Fruit fly (Drosophila melanogaster): ENCODE results near the gene jub.
A peak's percentile ranks its signal among the peaks of the same experiment; 100 is the strongest.

The jub gene

DNA sequence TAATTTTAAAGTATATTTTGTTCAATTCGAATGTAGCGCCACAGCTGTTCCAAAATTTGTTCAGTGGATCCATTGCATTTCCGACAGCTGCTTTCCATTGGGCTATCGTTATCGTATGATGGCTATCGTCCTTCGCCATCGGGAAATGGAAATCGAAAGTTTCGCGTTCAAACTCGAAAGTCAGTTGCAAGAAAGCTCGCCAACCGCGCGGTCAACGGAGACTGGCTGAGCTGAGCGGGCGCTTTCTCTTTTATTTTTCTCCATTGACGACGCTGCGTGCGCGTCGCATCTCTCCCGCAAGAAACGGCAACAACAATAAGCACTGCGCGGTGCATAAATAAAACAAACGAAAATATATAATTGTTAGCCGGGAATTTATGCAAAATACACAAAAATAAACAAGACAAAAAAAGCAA lies 46.6 kb downstream of the jub start, which contains the start of gene inaE (continued):
- 0 out of 4 replicates have a peak, but pooled peaks have one; percentile 63 for TF ChIP-seq chinmo (GFP tag; IDR thresholded peaks at IDR 0.05; ENCODE audit: partially characterized antibody)
- TF ChIP-seq CG16779 (GFP tag; IDR thresholded peaks at IDR 0.05): no peak
- no peak for TF ChIP-seq CG2875 (GFP tag; optimal IDR thresholded peaks at IDR 0.05)
- TF ChIP-seq Oli (tag; optimal IDR thresholded peaks at IDR 0.05): no peak
- no peak for TF ChIP-seq zen (tag; optimal IDR thresholded peaks at IDR 0.05)
- no peak for TF ChIP-seq bsh (GFP tag; optimal IDR thresholded peaks at IDR 0.05)
- TF ChIP-seq lov (optimal IDR thresholded peaks at IDR 0.05): no peak
- TF ChIP-seq lov (GFP tag; IDR thresholded peaks at IDR 0.05): no peak
- TF ChIP-seq hb (GFP tag; IDR thresholded peaks at IDR 0.05; ENCODE audit: partially characterized antibody): peak; percentile 29; the same call in 1 of the 3 replicates
- TF ChIP-seq Sox102F (GFP tag; optimal IDR thresholded peaks at IDR 0.05): no peak
- TF ChIP-seq CG13123 (GFP tag; optimal IDR thresholded peaks at IDR 0.05): no peak
- TF ChIP-seq CG10462 (GFP tag; optimal IDR thresholded peaks at IDR 0.05): no peak
- TF ChIP-seq toy (GFP tag; IDR thresholded peaks at IDR 0.05): no peak
- no peak for TF ChIP-seq Tbp (GFP tag; optimal IDR thresholded peaks at IDR 0.05)
- TF ChIP-seq CG4617 (GFP tag; optimal IDR thresholded peaks at IDR 0.05; ENCODE audit: borderline replicate concordance): no peak
- TF ChIP-seq cwo (GFP tag; optimal IDR thresholded peaks at IDR 0.05): no peak
- TF ChIP-seq Poxn (GFP tag; IDR thresholded peaks at IDR 0.05): no peak
- no peak for TF ChIP-seq peb (GFP tag; IDR thresholded peaks at IDR 0.05)
- no peak for TF ChIP-seq tin (GFP tag; optimal IDR thresholded peaks at IDR 0.05)
- no peak for TF ChIP-seq p53 (GFP tag; optimal IDR thresholded peaks at IDR 0.05)
- TF ChIP-seq D19A (tag; optimal IDR thresholded peaks at IDR 0.05): peak; percentile 3
- TF ChIP-seq Sry-β (GFP tag; optimal IDR thresholded peaks at IDR 0.05): no peak
- TF ChIP-seq Taf1 (GFP tag; IDR thresholded peaks at IDR 0.05): no peak
- peak; percentile 6 for TF ChIP-seq grau (tag; optimal IDR thresholded peaks at IDR 0.05)
- TF ChIP-seq CG1529 (GFP tag; optimal IDR thresholded peaks at IDR 0.05): no peak
- TF ChIP-seq esg (GFP tag; conservative IDR thresholded peaks at IDR 0.05): no peak
- no peak for TF ChIP-seq CG12299 (tag; optimal IDR thresholded peaks at IDR 0.05)
- no peak for TF ChIP-seq Fer3 (tag; optimal IDR thresholded peaks at IDR 0.05)
- no peak for TF ChIP-seq pfk (GFP tag; optimal IDR thresholded peaks at IDR 0.05)
- no peak for TF ChIP-seq CG11247 (GFP tag; IDR thresholded peaks at IDR 0.05)
- TF ChIP-seq Hr39 (optimal IDR thresholded peaks at IDR 0.05): no peak
- TF ChIP-seq Mrtf (GFP tag; IDR thresholded peaks at IDR 0.05): no peak
- no peak for TF ChIP-seq Bteb2 (GFP tag; optimal IDR thresholded peaks at IDR 0.05)
- TF ChIP-seq rib (GFP tag; IDR thresholded peaks at IDR 0.05): peak; percentile 60
- TF ChIP-seq lmd (GFP tag; IDR thresholded peaks at IDR 0.05): no peak
- TF ChIP-seq nerfin-2 (GFP tag; IDR thresholded peaks at IDR 0.05; ENCODE audit: partially characterized antibody): peak; percentile 73
- TF ChIP-seq Adf1 (GFP tag; IDR thresholded peaks at IDR 0.05): no peak
- TF ChIP-seq MESR4 (GFP tag; optimal IDR thresholded peaks at IDR 0.05): peak; percentile 17
- TF ChIP-seq Dfd (GFP tag; optimal IDR thresholded peaks at IDR 0.05): no peak
- TF ChIP-seq CG4424 (GFP tag; optimal IDR thresholded peaks at IDR 0.05): no peak
- TF ChIP-seq CG7928 (GFP tag; optimal IDR thresholded peaks at IDR 0.05): no peak
- TF ChIP-seq Awh (GFP tag; IDR thresholded peaks at IDR 0.05): no peak
- TF ChIP-seq Stat92E (GFP tag; optimal IDR thresholded peaks at IDR 0.05): peak in 1 of 3 experiments; percentile 63
- TF ChIP-seq CG13624 (GFP tag; optimal IDR thresholded peaks at IDR 0.05): no peak
- TF ChIP-seq HLH54F (GFP tag; optimal IDR thresholded peaks at IDR 0.05): no peak
- TF ChIP-seq Deaf1 (tag; optimal IDR thresholded peaks at IDR 0.05): peak; percentile 10
- peak; percentile 38; the same call in 1 of the 2 replicates for TF ChIP-seq CG4360 (GFP tag; IDR thresholded peaks at IDR 0.05)
- no peak for TF ChIP-seq pan (optimal IDR thresholded peaks at IDR 0.05)
- peak in 1 of 2 experiments; percentile 20 for TF ChIP-seq pan (GFP tag; optimal IDR thresholded peaks at IDR 0.05 in 1 of 2, IDR thresholded peaks at IDR 0.05 in 1 of 2)
- TF ChIP-seq CG11093 (GFP tag; IDR thresholded peaks at IDR 0.05): no peak
- TF ChIP-seq grn (GFP tag; optimal IDR thresholded peaks at IDR 0.05): peak; percentile 14
- TF ChIP-seq CG10321 (GFP tag; IDR thresholded peaks at IDR 0.05): no peak

Data from whole organism, embryonic.